Fruit fly (Drosophila melanogaster): Measurements from ENCODE around the gene CG4101.
"Not testable (repeated sequence)": the region's sequence is repeated elsewhere in the genome, so short reads cannot be mapped to it uniquely, and the experiment has no call there.

- not testable (repeated sequence) for TF ChIP-seq psq (optimal IDR thresholded peaks at IDR 0.05); pan (optimal IDR thresholded peaks at IDR 0.05); CG8478 (optimal IDR thresholded peaks at IDR 0.05); EcR (GFP tag; optimal IDR thresholded peaks at IDR 0.05); usp (GFP tag; optimal IDR thresholded peaks at IDR 0.05); Dll (optimal IDR thresholded peaks at IDR 0.05)
Observed at dm6 chr3L:16573234-16573633, 39.1 kb upstream of the CG4101 start, which contains the start of gene Mipp1.

All from whole organism.